Fruit fly (Drosophila melanogaster) whole organism, prepupa: Measurements from ENCODE around the gene RASSF8.

ENCODE experiments used
- Blimp-1 ChIP-seq: fragments of 200-800 bp; sonication (Bioruptor generic); optimal IDR thresholded peaks from 3 replicates; lab custom pipeline; 2017; ENCODE audit warnings: missing biosample characterization, missing genetic modification characterization, mild to moderate bottlenecking, moderate library complexity, missing genetic modification reagents
- CG10631 ChIP-seq: fragments of 200-800 bp; sonication (Bioruptor generic); optimal IDR thresholded peaks from 2 replicates; lab custom pipeline; 2016; ENCODE audit warnings: missing biosample characterization, missing genetic modification characterization
- CG11294 ChIP-seq: fragments of 200-800 bp; sonication (Bioruptor generic); IDR thresholded peaks from 2 replicates; pipeline ENCODE4 v1.3.6; 2022; ENCODE audit warnings: missing biosample characterization, missing genetic modification characterization
- CG11762 ChIP-seq: fragments of 200-800 bp; sonication (Bioruptor generic); optimal IDR thresholded peaks from 3 replicates; lab custom pipeline; 2016; ENCODE audit warnings: missing biosample characterization, missing genetic modification characterization; ENCODE audit not compliant: insufficient read depth
- CG11902 ChIP-seq: fragments of 200-800 bp; sonication (Bioruptor generic); optimal IDR thresholded peaks from 3 replicates; lab custom pipeline; 2016; ENCODE audit warnings: missing biosample characterization, missing genetic modification characterization
- CG15336 ChIP-seq: fragments of 200-800 bp; sonication (Bioruptor generic); IDR thresholded peaks from 2 replicates; pipeline ENCODE4 v1.3.6; 2022; ENCODE audit warnings: missing biosample characterization, missing genetic modification characterization
- CG1621 ChIP-seq: fragments of 200-800 bp; sonication (Bioruptor generic); optimal IDR thresholded peaks from 3 replicates; lab custom pipeline; 2018; ENCODE audit warnings: missing biosample characterization, mild to moderate bottlenecking, missing genetic modification characterization
- CG32006 ChIP-seq: fragments of 200-800 bp; sonication (Bioruptor generic); optimal IDR thresholded peaks from 3 replicates; lab custom pipeline; 2017; ENCODE audit warnings: missing biosample characterization, mild to moderate bottlenecking, missing genetic modification characterization
- CG3919 ChIP-seq: fragments of 200-800 bp; sonication (Bioruptor generic); optimal IDR thresholded peaks from 3 replicates; lab custom pipeline; 2016; ENCODE audit warnings: missing biosample characterization, missing genetic modification characterization
- CG6163 ChIP-seq: fragments of 200-800 bp; sonication (Bioruptor generic); IDR thresholded peaks from 3 replicates; pipeline ENCODE4 v1.3.6; 2022; ENCODE audit warnings: missing biosample characterization, missing genetic modification characterization
- CG6792 ChIP-seq: fragments of 200-800 bp; sonication (Bioruptor generic); optimal IDR thresholded peaks from 3 replicates; lab custom pipeline; 2016; ENCODE audit warnings: missing biosample characterization, missing genetic modification characterization
- CG6808 ChIP-seq: fragments of 200-800 bp; sonication (Bioruptor generic); optimal IDR thresholded peaks from 3 replicates; lab custom pipeline; 2017; ENCODE audit warnings: missing biosample characterization, missing genetic modification characterization, mild to moderate bottlenecking, moderate library complexity, missing genetic modification reagents
- CG6854 ChIP-seq: fragments of 200-800 bp; sonication (Bioruptor generic); optimal IDR thresholded peaks from 2 replicates; lab custom pipeline; 2017; ENCODE audit warnings: missing biosample characterization, mild to moderate bottlenecking, missing genetic modification characterization
- CG9139 ChIP-seq: fragments of 200-800 bp; sonication (Bioruptor generic); optimal IDR thresholded peaks from 3 replicates; lab custom pipeline; 2017; ENCODE audit warnings: missing biosample characterization, mild to moderate bottlenecking, missing genetic modification characterization
- Eip78C ChIP-seq: fragments of 200-800 bp; sonication (Bioruptor generic); peaks from one replicate; lab custom pipeline; 2016; ENCODE audit warnings: missing biosample characterization, missing genetic modification characterization
- Eip93F ChIP-seq: fragments of 200-800 bp; sonication (Bioruptor generic); optimal IDR thresholded peaks from 2 replicates; lab custom pipeline; 2016; ENCODE audit warnings: missing biosample characterization, mild to moderate bottlenecking, missing genetic modification characterization
- Ets96B ChIP-seq: fragments of 200-800 bp; optimal IDR thresholded peaks from 2 replicates; lab custom pipeline; 2019; ENCODE audit warnings: missing biosample characterization, mild to moderate bottlenecking, missing genetic modification characterization, moderate library complexity
- Hr38 ChIP-seq: sonication (Bioruptor generic); optimal IDR thresholded peaks from 2 replicates; lab custom pipeline; 2016; ENCODE audit warnings: missing biosample characterization, missing genetic modification characterization
- Hr4 ChIP-seq: fragments of 200-800 bp; sonication (Bioruptor generic); optimal IDR thresholded peaks from 3 replicates; lab custom pipeline; 2016; ENCODE audit warnings: missing biosample characterization, missing genetic modification characterization
- Met ChIP-seq: fragments of 200-800 bp; sonication (Bioruptor generic); optimal IDR thresholded peaks from 3 replicates; lab custom pipeline; 2016; ENCODE audit warnings: missing biosample characterization, missing genetic modification characterization
- OdsH ChIP-seq: fragments of 200-800 bp; sonication (Bioruptor generic); optimal IDR thresholded peaks from 3 replicates; lab custom pipeline; 2016; ENCODE audit warnings: missing biosample characterization, missing genetic modification characterization
- Sox102F ChIP-seq: fragments of 200-800 bp; sonication (Bioruptor generic); optimal IDR thresholded peaks from 2 replicates; lab custom pipeline; 2016; ENCODE audit warnings: missing biosample characterization, mild to moderate bottlenecking, missing genetic modification characterization
- achi ChIP-seq: fragments of 200-800 bp; sonication (Bioruptor generic); optimal IDR thresholded peaks from 3 replicates; lab custom pipeline; 2016; ENCODE audit warnings: missing biosample characterization, missing genetic modification characterization
- acj6 ChIP-seq: fragments of 200-800 bp; sonication (Bioruptor generic); optimal IDR thresholded peaks from 3 replicates; lab custom pipeline; 2016; ENCODE audit warnings: missing biosample characterization, missing genetic modification characterization
- cyc ChIP-seq: fragments of 200-800 bp; sonication (Bioruptor generic); optimal IDR thresholded peaks from 3 replicates; lab custom pipeline; 2016; ENCODE audit warnings: missing biosample characterization, missing genetic modification characterization
- dac ChIP-seq: fragments of 200-800 bp; sonication (Bioruptor generic); optimal IDR thresholded peaks from 2 replicates; lab custom pipeline; 2017; ENCODE audit warnings: missing biosample characterization, mild to moderate bottlenecking, missing genetic modification characterization
- dsx ChIP-seq: fragments of 200-800 bp; optimal IDR thresholded peaks from 3 replicates; lab custom pipeline; 2019; ENCODE audit warnings: missing biosample characterization, mild to moderate bottlenecking, missing genetic modification characterization, moderate library complexity; ENCODE audit not compliant: poor library complexity, severe bottlenecking
- esn ChIP-seq: fragments of 200-800 bp; sonication (Bioruptor generic); optimal IDR thresholded peaks from 2 replicates; lab custom pipeline; 2016; ENCODE audit warnings: missing biosample characterization, mild to moderate bottlenecking, missing genetic modification characterization, moderate library complexity
- fkh ChIP-seq: fragments of 200-800 bp; sonication (Bioruptor generic); optimal IDR thresholded peaks from 3 replicates; lab custom pipeline; 2017; ENCODE audit warnings: missing biosample characterization, mild to moderate bottlenecking, missing genetic modification characterization, moderate library complexity
- lz ChIP-seq: fragments of 200-800 bp; sonication (Bioruptor generic); optimal IDR thresholded peaks from 3 replicates; lab custom pipeline; 2016; ENCODE audit warnings: missing biosample characterization, missing genetic modification characterization
- spab ChIP-seq: fragments of 200-800 bp; sonication (Bioruptor generic); optimal IDR thresholded peaks from 2 replicates; lab custom pipeline; 2017; ENCODE audit warnings: missing biosample characterization, mild to moderate bottlenecking, missing genetic modification characterization, missing genetic modification reagents
- ss ChIP-seq, 2 experiments: fragments of 200-800 bp; sonication (Bioruptor generic); optimal IDR thresholded peaks; 2 replicates in 1 of 2; 3 replicates in 1 of 2; lab custom pipeline; 2017 to 2018; ENCODE audit warnings: mild to moderate bottlenecking in 2 of 2, missing biosample characterization in 2 of 2, missing genetic modification characterization in 2 of 2, moderate library complexity in 1 of 2
- svp ChIP-seq: fragments of 200-800 bp; sonication (Bioruptor generic); peaks from one replicate; lab custom pipeline; 2016; ENCODE audit warnings: missing biosample characterization, missing genetic modification characterization
- topi ChIP-seq: fragments of 200-800 bp; sonication (Bioruptor generic); optimal IDR thresholded peaks from 3 replicates; lab custom pipeline; 2016; ENCODE audit warnings: missing biosample characterization, missing genetic modification characterization
- vri ChIP-seq: fragments of 200-800 bp; sonication (Bioruptor generic); optimal IDR thresholded peaks from 3 replicates; lab custom pipeline; 2016; ENCODE audit warnings: missing biosample characterization, mild to moderate bottlenecking, missing genetic modification characterization

RASSF8 gene

DNA sequence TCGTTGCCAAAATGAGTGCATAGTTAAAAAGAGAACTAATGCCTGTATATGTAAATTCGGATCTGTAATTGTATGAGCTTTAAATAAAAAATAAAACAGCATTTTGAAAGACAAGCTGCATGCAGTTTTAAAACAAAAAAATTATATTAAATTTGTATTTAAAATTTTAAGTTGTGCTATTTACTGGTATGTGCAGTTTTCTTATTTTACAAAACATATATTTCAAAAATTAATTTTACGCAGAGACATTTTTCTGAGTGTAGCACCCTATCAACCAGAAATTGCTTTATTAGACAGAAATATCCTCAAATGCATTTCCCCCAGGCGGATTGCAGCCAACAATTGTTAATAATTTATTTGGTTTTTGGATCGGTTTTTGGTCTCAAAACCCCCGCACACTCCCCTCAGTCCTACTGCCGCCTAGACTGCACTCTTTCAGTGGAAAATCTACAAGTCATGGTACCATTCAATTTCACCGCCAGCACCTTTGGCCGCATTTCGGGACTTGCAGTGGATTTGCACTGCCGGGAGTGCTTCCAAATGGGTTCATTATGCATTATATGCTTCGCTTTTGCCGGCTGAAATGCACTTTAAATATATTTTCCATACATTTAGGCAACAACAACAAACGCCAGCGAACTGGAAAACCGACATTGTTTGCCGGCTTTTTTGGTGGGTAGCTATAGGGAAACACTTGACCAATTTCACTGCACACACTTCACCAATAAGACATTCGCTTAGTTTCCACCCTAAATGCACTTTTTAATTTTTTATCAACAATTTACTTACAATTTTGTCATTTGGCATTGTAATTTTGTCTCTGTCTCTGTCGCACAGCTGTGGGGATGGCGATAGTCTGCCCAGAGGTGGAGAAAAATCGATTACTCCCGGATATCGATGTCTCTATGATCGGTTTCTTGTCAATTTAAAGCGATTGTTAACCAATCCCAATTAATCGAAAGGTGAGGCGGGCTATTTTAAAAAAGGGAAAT lies 37.5 kb upstream of the RASSF8 start, which contains the start of gene Npl4 (continued):
- TF ChIP-seq CG6808 (GFP tag; lab: Kevin White, UChicago), result no peak
- TF ChIP-seq Blimp-1 (GFP tag; lab: Kevin White, UChicago), result no peak
- TF ChIP-seq CG6163 (GFP tag; lab: Robert Waterston, UW), result no peak; the same call in 1 of the 3 replicates
- TF ChIP-seq CG10631 (GFP tag; lab: Kevin White, UChicago), result no peak
- TF ChIP-seq svp (GFP tag; lab: Kevin White, UChicago), result peak; percentile 65
- TF ChIP-seq lz (GFP tag; lab: Kevin White, UChicago), result no peak
- TF ChIP-seq CG15336 (GFP tag; lab: Robert Waterston, UW), result peak; percentile 67
- TF ChIP-seq cyc (GFP tag; lab: Kevin White, UChicago), result peak; percentile 3
- no peak for TF ChIP-seq Eip93F
- no peak for TF ChIP-seq CG11902 (GFP tag; lab: Kevin White, UChicago)

DNA sequence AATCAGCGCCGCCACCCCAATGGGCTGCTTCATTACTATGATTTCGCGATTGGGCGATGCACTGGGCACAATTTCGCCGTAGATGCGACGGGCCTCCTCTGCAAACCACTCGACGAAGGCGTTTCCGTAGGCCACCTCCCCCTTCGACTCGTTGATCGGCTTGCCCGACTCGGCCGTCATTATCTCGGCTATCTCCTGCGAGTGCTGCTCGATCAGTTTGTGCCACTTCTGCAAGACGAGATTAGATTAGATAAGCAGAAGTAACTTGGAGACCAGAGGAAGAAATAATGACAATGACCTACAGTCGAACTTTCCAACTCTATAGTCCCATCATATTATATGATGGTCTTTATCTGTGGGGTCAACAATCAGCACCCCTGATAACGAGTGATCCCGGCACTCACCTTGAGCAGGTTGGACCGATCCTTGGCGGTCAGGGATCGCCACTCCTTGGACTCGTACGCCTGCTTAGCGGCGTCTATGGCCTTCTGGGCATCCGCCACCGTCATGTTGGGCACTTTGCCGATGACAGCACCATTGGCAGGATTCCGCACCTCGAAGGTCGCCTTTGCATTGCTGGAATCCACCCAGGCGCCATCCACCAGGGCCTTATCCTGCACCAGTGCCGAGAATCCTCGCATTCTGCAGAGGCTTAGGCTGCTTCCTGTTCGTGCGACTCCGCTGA lies 35.5 kb upstream of the RASSF8 start:
- TF ChIP-seq CG32006 (no peak), Met (GFP tag; lab: Kevin White, UChicago) (no peak), svp (GFP tag; lab: Kevin White, UChicago) (peak; percentile 92), cyc (GFP tag; lab: Kevin White, UChicago) (no peak)

DNA sequence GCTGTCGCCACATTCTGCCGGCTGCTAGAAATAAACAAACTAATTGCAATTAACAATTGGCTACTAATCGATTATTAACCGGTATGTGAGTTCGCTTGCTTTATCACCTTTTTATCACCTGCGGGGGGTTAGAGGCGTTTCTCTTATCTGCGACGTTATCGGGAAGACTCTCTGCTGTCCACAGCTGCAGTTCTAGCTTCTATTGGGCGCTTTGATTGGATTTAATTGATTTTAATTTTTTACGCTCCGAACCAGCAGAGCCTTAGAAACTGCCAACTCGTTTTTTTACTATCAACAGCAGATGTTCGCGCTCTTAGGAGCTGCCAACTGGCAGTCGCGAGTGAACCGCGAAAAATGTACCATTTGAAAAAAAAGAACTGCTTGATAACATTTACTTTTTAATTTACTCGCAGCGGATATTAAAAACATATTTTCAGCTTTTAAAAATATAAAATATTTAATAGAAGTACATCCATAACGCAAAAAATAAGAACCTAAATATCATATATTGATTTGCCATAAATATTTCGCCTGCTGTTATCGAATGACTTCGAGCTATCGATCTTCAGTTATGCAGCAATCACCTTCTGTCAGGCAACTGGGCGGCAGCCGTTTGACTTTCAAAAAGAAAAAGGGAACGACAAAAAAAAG lies 34.8 kb upstream of the RASSF8 start, which contains the start of gene Ssadh:
Ssadh (minus strand) TSS at position 300 of the 651 bp plus-strand sequence.
- TF ChIP-seq esn (GFP tag; lab: Kevin White, UChicago) (peak; percentile 6), dac (GFP tag; lab: Kevin White, UChicago) (no peak), ss (GFP tag; optimal IDR thresholded peaks at IDR 0.05; lab: Kevin White, UChicago) (no peak), Eip78C (peak; percentile 49), CG15336 (GFP tag; lab: Robert Waterston, UW) (no peak)

DNA sequence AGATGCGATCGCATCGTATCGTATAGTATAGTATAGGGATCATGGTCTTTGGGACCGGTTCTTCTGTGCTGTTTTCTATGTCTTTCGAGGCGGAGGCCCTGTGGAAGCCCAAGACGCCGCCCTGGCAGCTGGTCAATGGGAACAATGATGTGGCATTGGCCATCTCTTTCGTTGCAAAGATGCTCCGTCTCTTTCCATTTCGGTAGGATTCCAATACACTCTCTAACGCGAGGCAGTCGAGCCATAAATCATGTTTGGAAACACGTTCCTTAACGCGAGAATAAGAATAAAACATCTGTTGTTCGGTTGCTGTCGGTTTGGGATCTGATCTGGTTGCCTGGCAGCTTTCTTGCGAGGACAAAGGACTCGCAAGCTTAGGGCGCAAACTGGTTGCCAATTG lies 32.9 kb upstream of the RASSF8 start:
- TF ChIP-seq spab (GFP tag; lab: Kevin White, UChicago) (no peak), Ets96B (tag; lab: Kevin White, UChicago) (no peak), CG6854 (no peak)

DNA sequence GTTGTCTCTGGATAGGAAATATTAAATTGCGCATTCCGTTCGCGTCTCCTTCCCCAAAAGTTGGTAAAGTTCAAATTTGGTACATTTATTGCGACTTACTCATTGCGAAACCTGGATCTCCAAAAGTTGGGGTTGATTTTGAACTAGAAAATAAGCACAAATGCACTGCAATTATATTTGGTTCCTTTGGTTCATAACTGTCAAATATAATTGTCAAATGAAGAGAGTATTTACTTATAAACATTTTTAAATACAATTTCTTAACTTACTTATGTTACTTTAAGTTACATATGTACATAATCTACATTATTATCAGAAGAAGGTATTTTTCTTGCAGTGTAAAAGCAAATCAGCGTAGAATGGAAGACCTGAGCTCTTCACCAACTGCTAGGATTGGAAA lies 31.1 kb upstream of the RASSF8 start:
- TF ChIP-seq dsx (GFP tag; lab: Kevin White, UChicago) (no peak), Hr38 (GFP tag; lab: Kevin White, UChicago) (no peak), vri (GFP tag; lab: Kevin White, UChicago) (no peak), topi (GFP tag; lab: Kevin White, UChicago) (no peak), svp (GFP tag; lab: Kevin White, UChicago) (no peak), spab (GFP tag; lab: Kevin White, UChicago) (no peak)

DNA sequence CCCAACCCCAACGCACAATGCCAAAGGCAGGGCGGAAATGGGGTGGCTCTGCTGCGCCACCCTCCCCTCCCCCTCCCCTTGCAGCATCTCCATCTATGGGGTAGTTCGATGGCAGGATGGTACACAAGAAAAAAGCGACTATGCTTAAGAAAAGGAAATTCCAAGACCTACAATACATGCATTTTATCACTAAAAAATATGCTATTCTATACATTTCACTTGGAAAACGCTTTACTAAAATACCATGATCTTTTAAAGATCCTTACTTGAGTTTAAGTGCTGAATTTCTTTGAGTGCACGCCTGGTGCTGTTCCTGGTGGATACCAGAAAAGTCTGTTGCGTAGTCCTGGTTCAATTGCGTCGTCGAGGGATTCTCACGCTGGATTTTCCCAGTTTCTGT lies 30.5 kb upstream of the RASSF8 start:
- TF ChIP-seq Sox102F (GFP tag; lab: Kevin White, UChicago), result peak; percentile 37
- TF ChIP-seq ss (GFP tag; optimal IDR thresholded peaks at IDR 0.05; lab: Kevin White, UChicago), result peak; percentile 5 to 49
- no peak for TF ChIP-seq CG11294 (GFP tag; lab: Robert Waterston, UW)
- no peak for TF ChIP-seq CG6808 (GFP tag; lab: Kevin White, UChicago)
- TF ChIP-seq CG3919 (GFP tag; lab: Kevin White, UChicago), result peak; percentile 15
- TF ChIP-seq CG11902 (GFP tag; lab: Kevin White, UChicago), result peak; percentile 33
- no peak for TF ChIP-seq CG10631 (GFP tag; lab: Kevin White, UChicago)
- peak; percentile 55 for TF ChIP-seq svp (GFP tag; lab: Kevin White, UChicago)
- TF ChIP-seq CG6792 (GFP tag; lab: Kevin White, UChicago), result peak; percentile 47
- TF ChIP-seq esn (GFP tag; lab: Kevin White, UChicago), result peak; percentile 55
- TF ChIP-seq Ets96B (tag; lab: Kevin White, UChicago), result peak; percentile 15
- no peak for TF ChIP-seq OdsH (GFP tag; lab: Kevin White, UChicago)
- no peak for TF ChIP-seq CG9139
- TF ChIP-seq Eip78C, result peak; percentile 80
- TF ChIP-seq acj6 (GFP tag; lab: Kevin White, UChicago), result peak; percentile 18
- TF ChIP-seq Hr4, result no peak
- TF ChIP-seq fkh (GFP tag; lab: Kevin White, UChicago), result no peak
- peak; percentile 17 for TF ChIP-seq CG11762
- no peak for TF ChIP-seq CG1621
- peak; percentile 14 for TF ChIP-seq achi (GFP tag; lab: Kevin White, UChicago)
